Worm (Caenorhabditis elegans): Measurements from ENCODE around the gene ptr-6.

The ptr-6 gene

ce11 chrII:5246791-5247361 lies at the start of gene ptr-6:
TSS of gene ptr-6 (minus strand) at chrII:5246837.
- TF ChIP-seq him-1 (tag; optimal IDR thresholded peaks at IDR 0.05) (no peak), dao-5 (tag; optimal IDR thresholded peaks at IDR 0.05) (no peak), W03F9.2 (tag; optimal IDR thresholded peaks at IDR 0.05) (no peak)

- TF ChIP-seq W03F9.2 (tag; optimal IDR thresholded peaks at IDR 0.05), result no peak
- TF ChIP-seq him-1 (tag; optimal IDR thresholded peaks at IDR 0.05), result no peak
- peak; percentile 24 for TF ChIP-seq dao-5 (tag; optimal IDR thresholded peaks at IDR 0.05)
Measured at ce11 chrII:5293287-5293850, 46.7 kb upstream of the ptr-6 start, which contains the start of gene ZK622.1. TSS of gene ZK622.1 (plus strand) at chrII:5293800.

DNA sequence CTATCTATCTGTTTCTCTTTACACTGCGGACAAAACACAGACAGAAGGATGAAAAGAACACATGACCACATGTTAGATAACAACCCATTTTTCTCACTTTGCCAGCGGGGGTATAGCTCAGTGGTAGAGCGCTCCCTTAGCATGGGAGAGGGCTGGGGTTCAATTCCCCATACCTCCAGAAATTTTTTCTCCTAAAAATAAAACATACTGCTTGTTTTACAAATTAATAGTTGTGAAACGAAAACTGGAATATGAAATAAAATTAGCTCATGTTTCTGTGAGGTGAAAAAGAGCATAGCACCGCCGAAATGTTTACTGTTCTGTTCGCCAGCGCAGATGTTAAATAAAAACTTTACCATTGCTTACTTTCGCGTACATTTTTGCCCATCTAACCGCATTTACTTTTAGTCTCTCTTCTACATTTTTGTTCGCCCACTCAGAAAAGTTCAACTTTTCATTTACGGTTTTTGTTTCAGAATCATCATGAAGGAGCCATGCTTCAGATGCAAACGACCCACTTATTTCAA lies 45.7 kb upstream of the ptr-6 start, which contains the start of gene ZK622.4:
ZK622.4 (plus strand) TSS at position 477 of the 527 bp plus-strand sequence.
- TF ChIP-seq W03F9.2 (tag; optimal IDR thresholded peaks at IDR 0.05), result no peak
- TF ChIP-seq dao-5 (tag; optimal IDR thresholded peaks at IDR 0.05), result peak; percentile 38
- peak; percentile 78 for TF ChIP-seq him-1 (tag; optimal IDR thresholded peaks at IDR 0.05)

DNA sequence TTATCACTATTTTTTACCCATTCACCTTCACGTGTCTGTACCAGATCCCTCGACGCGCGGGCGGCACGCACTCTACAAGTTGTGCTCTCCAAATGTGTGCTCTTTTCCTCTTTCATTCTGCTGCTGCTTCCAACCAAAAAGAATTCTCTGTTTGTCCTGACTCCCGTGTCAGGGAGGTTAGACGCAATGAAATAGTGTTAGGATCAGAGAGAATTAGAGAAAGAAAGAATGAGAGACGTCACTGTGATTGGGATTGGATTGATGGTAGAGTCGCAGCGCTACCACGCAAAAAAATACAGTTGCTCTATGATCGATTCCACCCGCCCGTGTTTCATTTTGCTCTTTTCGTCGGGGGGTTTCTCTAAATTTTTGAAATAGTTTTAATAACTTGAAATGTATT lies 44.4 kb upstream of the ptr-6 start:
- TF ChIP-seq him-1 (tag; optimal IDR thresholded peaks at IDR 0.05), result no peak
- TF ChIP-seq dao-5 (tag; optimal IDR thresholded peaks at IDR 0.05), result no peak
- TF ChIP-seq W03F9.2 (tag; optimal IDR thresholded peaks at IDR 0.05), result no peak

DNA sequence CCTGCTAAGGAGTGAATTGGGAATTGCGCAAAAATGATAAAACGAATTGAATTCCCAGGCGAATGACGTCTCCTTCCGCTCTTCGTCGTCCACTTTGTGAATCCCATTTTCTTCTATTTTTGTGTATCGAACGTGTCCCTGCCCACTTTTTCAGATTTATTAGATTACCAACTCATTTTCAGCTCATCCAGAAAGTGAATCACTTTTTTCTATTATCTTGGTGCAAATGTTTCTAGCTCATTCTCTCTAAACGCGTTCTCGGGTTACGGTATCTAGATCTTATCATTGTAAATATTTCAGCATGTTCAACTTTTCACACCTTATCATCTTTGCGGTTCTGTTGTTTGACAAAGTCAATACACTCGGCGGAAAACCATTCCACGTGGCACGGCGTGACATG lies 42.5 kb upstream of the ptr-6 start, which contains the start of gene ZK622.5:
ZK622.5 (plus strand) TSS at position 301 of the 400 bp plus-strand sequence.
- no peak for TF ChIP-seq him-1 (tag; optimal IDR thresholded peaks at IDR 0.05)
- no peak for TF ChIP-seq dao-5 (tag; optimal IDR thresholded peaks at IDR 0.05)
- no peak for TF ChIP-seq W03F9.2 (tag; optimal IDR thresholded peaks at IDR 0.05)

ce11 chrII:5285029-5285428 lies 38.4 kb upstream of the ptr-6 start, which contains the start of gene gur-5:
TSS of gene gur-5 (plus strand) at chrII:5285329.
- no peak for TF ChIP-seq him-1 (tag; optimal IDR thresholded peaks at IDR 0.05)
- TF ChIP-seq W03F9.2 (tag; optimal IDR thresholded peaks at IDR 0.05), result no peak
- no peak for TF ChIP-seq dao-5 (tag; optimal IDR thresholded peaks at IDR 0.05)

ce11 chrII:5282740-5283281 lies 36.2 kb upstream of the ptr-6 start:
- no peak for TF ChIP-seq W03F9.2 (tag; optimal IDR thresholded peaks at IDR 0.05)
- no peak for TF ChIP-seq him-1 (tag; optimal IDR thresholded peaks at IDR 0.05)
- no peak for TF ChIP-seq dao-5 (tag; optimal IDR thresholded peaks at IDR 0.05)

DNA sequence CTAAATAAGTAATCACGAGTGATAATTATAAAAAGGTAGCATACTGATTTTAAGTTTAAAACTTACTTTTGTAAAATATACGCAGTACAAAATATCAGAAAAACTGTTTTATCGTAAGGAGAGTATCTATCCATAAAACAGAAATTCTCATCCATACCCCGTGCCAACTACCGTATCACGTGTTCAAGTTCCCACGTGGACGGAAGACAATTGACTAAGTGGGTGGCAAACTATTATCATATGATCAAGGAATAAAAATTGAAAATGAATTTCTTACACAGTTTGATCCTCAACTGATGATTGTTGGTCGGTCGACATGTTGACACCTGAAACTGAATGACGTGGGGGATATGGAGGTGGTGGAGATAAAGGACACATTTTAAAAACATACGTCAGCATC lies 35.6 kb upstream of the ptr-6 start, which contains the start of gene pmt-1:
pmt-1 (minus strand) TSS at position 332 of the 400 bp plus-strand sequence.
- TF ChIP-seq dao-5 (tag; optimal IDR thresholded peaks at IDR 0.05) (no peak), W03F9.2 (tag; optimal IDR thresholded peaks at IDR 0.05) (no peak), him-1 (tag; optimal IDR thresholded peaks at IDR 0.05) (no peak)

DNA sequence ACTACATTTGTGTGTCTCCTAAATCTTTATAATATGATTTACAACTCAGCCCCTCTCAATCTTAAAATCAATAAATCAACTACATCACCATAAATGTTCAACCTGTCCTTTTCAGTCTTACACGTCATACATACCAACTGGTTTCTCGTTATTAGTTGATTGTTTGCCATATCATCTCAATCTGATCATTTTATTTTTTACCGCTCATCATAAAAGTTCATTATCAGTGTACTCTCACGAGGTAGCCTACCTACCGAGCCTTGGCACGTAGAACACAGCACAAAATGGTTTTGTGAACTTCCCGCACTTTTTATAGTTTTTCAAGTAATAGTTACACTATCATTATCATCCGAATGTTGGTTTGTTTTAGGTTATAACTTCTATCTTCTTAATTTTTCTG lies 34.5 kb upstream of the ptr-6 start:
- TF ChIP-seq dao-5 (tag; optimal IDR thresholded peaks at IDR 0.05) (no peak), him-1 (tag; optimal IDR thresholded peaks at IDR 0.05) (no peak), W03F9.2 (tag; optimal IDR thresholded peaks at IDR 0.05) (no peak)

ce11 chrII:5277780-5278179 lies 31.1 kb upstream of the ptr-6 start:
- no peak for TF ChIP-seq dao-5 (tag; optimal IDR thresholded peaks at IDR 0.05)
- TF ChIP-seq W03F9.2 (tag; optimal IDR thresholded peaks at IDR 0.05), result no peak
- no peak for TF ChIP-seq him-1 (tag; optimal IDR thresholded peaks at IDR 0.05)

- TF ChIP-seq W03F9.2 (tag; optimal IDR thresholded peaks at IDR 0.05) (no peak), dao-5 (tag; optimal IDR thresholded peaks at IDR 0.05) (no peak), him-1 (tag; optimal IDR thresholded peaks at IDR 0.05) (peak; percentile 50)
Measured at ce11 chrII:5276736-5277135, 30.1 kb upstream of the ptr-6 start.

DNA sequence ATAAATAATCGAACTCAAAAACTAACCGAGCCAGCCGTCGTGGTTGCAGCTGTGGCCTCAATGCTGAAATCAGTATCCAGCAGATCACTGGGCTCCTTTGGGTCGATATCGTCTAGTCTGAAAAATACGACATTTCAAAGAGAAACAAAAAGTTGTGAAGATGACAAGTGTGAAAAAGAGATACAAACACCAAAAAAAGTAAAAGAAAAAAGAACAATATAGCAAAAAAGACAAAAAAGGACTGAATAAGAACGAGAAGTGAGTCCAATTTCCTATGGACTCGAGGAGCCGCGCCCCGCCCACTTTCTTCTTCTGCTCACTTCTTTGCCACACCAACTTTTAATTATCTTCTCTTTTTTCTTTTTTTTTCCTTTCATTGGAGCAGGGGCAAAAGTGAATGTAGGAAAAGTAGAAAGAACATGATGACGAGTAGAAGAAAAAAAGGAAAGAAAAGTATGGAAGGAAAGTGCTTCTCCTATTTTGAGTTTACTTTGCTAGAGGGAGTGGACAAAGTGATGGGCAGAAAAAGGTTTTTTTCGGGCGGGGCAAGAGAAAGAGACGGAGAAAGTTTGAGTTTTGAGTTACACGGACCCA lies 25.2 kb upstream of the ptr-6 start, which contains the start of gene drn-1:
drn-1 (minus strand) TSS at position 117 of the 594 bp plus-strand sequence.
- no peak for TF ChIP-seq dao-5 (tag; optimal IDR thresholded peaks at IDR 0.05)

ce11 chrII:5268977-5269376 lies 22.3 kb upstream of the ptr-6 start:
- no peak for TF ChIP-seq W03F9.2 (tag; optimal IDR thresholded peaks at IDR 0.05)
- TF ChIP-seq him-1 (tag; optimal IDR thresholded peaks at IDR 0.05), result no peak
- TF ChIP-seq dao-5 (tag; optimal IDR thresholded peaks at IDR 0.05), result no peak

ce11 chrII:5264650-5265049 lies 18.0 kb upstream of the ptr-6 start:
- TF ChIP-seq W03F9.2 (tag; optimal IDR thresholded peaks at IDR 0.05) (no peak), dao-5 (tag; optimal IDR thresholded peaks at IDR 0.05) (no peak), him-1 (tag; optimal IDR thresholded peaks at IDR 0.05) (no peak)

All from whole organism, L4/young adult.